Worm (Caenorhabditis elegans) whole organism, mixed stage, embryonic: ENCODE data around the gene F47D2.11.

Experiments used
- ceh-43 ChIP-seq: fragments of 200-800 bp; sonication (Bioruptor generic); optimal IDR thresholded peaks from 2 replicates; lab custom pipeline; 2018; ENCODE audit warnings: mild to moderate bottlenecking, missing genetic modification characterization, moderate library complexity, missing compliant biosample characterization
- ceh-83 ChIP-seq: fragments of 200-800 bp; sonication (Bioruptor generic); optimal IDR thresholded peaks from 2 replicates; lab custom pipeline; 2018; ENCODE audit warnings: mild to moderate bottlenecking, missing genetic modification characterization, missing compliant biosample characterization
- lin-32 ChIP-seq: fragments of 200-800 bp; sonication (Bioruptor generic); optimal IDR thresholded peaks from 2 replicates; lab custom pipeline; 2018; ENCODE audit warnings: mild to moderate bottlenecking, missing genetic modification characterization, missing compliant biosample characterization
- mep-1 ChIP-seq: fragments of 150-350 bp; optimal IDR thresholded peaks from 2 replicates; lab custom pipeline; 2017; ENCODE audit warnings: missing biosample characterization, missing genetic modification reagents, missing genetic modification characterization, inconsistent platforms
- nhr-12 ChIP-seq: fragments of 150-350 bp; optimal IDR thresholded peaks from 2 replicates; lab custom pipeline; 2014; ENCODE audit warnings: missing biosample characterization, missing genetic modification characterization
- nhr-237 ChIP-seq: fragments of 150-350 bp; optimal IDR thresholded peaks from 2 replicates; lab custom pipeline; 2014; ENCODE audit warnings: missing biosample characterization, missing genetic modification characterization
- nhr-28 ChIP-seq: fragments of 150-350 bp; optimal IDR thresholded peaks from 2 replicates; lab custom pipeline; 2014; ENCODE audit warnings: missing biosample characterization, missing genetic modification characterization
- nhr-76 ChIP-seq: sonication (generic microtip); optimal IDR thresholded peaks from 2 replicates; lab custom pipeline; 2017; ENCODE audit warnings: missing biosample characterization, missing genetic modification characterization
- pha-4 ChIP-seq: fragments of 150-350 bp; optimal IDR thresholded peaks from 2 replicates; lab custom pipeline; 2018; ENCODE audit warnings: missing biosample characterization, missing genetic modification reagents, missing genetic modification characterization
- snpc-4 ChIP-seq: fragments of 150-350 bp; optimal IDR thresholded peaks from 2 replicates; lab custom pipeline; 2014; ENCODE audit warnings: missing biosample characterization, missing genetic modification characterization
- unc-62 ChIP-seq: fragments of 150-350 bp; optimal IDR thresholded peaks from 2 replicates; lab custom pipeline; 2014; ENCODE audit warnings: missing biosample characterization, missing genetic modification reagents, missing genetic modification characterization
- ztf-11 ChIP-seq: fragments of 150-350 bp; optimal IDR thresholded peaks from 2 replicates; lab custom pipeline; 2014; ENCODE audit warnings: missing biosample characterization, missing genetic modification characterization

- TF ChIP-seq lin-32: no peak
- TF ChIP-seq snpc-4 (tag; lab: Kevin White, UChicago): no peak
- TF ChIP-seq ztf-11 (tag; lab: Kevin White, UChicago): no peak
- no peak for TF ChIP-seq ceh-83 (GFP tag; lab: Kevin White, UChicago)
- TF ChIP-seq nhr-28 (tag; lab: Kevin White, UChicago): no peak
- TF ChIP-seq mep-1 (tag; lab: Kevin White, UChicago): no peak
- TF ChIP-seq nhr-237 (tag; lab: Kevin White, UChicago): no peak
- TF ChIP-seq pha-4 (tag; lab: Kevin White, UChicago): no peak
- TF ChIP-seq ceh-43 (GFP tag; lab: Kevin White, UChicago): no peak
- TF ChIP-seq unc-62 (GFP tag; lab: Kevin White, UChicago): no peak
- no peak for TF ChIP-seq nhr-76 (tag; lab: Kevin White, UChicago)
- no peak for TF ChIP-seq nhr-12 (tag; lab: Kevin White, UChicago)
Measured at ce11 chrV:4315057-4315456, 19.2 kb upstream of the F47D2.11 start, which contains the start of gene srh-192.
